Fruit fly (Drosophila melanogaster) whole organism, embryonic: ENCODE data around the gene Uba5.

Experiments
- CG17829 ChIP-seq: fragments of 200-800 bp; optimal IDR thresholded peaks from 2 replicates; lab custom pipeline; 2019; ENCODE audit warnings: missing biosample characterization, mild to moderate bottlenecking, missing genetic modification characterization, moderate library complexity
- CG34422 ChIP-seq: fragments of 200-800 bp; sonication (Bioruptor generic); IDR thresholded peaks from 3 replicates; pipeline ENCODE4 v1.3.6; 2022; ENCODE audit warnings: missing biosample characterization, missing genetic modification characterization
- CG7786 ChIP-seq: fragments of 200-800 bp; sonication (Bioruptor generic); optimal IDR thresholded peaks from 2 replicates; lab custom pipeline; 2016; ENCODE audit warnings: missing biosample characterization, missing genetic modification characterization
- tgo ChIP-seq: fragments of 200-800 bp; sonication (Bioruptor generic); IDR thresholded peaks from 3 replicates; pipeline ENCODE4 v1.3.6; 2022; ENCODE audit warnings: missing biosample characterization, missing genetic modification characterization

- TF ChIP-seq CG7786 (GFP tag; lab: Kevin White, UChicago) (no peak), tgo (no peak), CG17829 (peak; percentile 24), CG34422 (GFP tag; lab: Robert Waterston, UW) (no peak)
These were observed 16.1 kb downstream of the Uba5 start for dm6 chrX:11499454-11499853.
